Fruit fly (Drosophila melanogaster) Kc167 (cell line): ENCODE data around the gene CG15432.

Experiments
- Myc ChIP-seq: fragments of >200 bp; optimal IDR thresholded peaks from 2 replicates; lab custom pipeline; 2017; ENCODE audit warnings: missing external identifiers
- Sin3A ChIP-seq: fragments of >200 bp; optimal IDR thresholded peaks from 2 replicates; lab custom pipeline; 2018; ENCODE audit warnings: missing external identifiers
- insv ChIP-seq: fragments of >200 bp; optimal IDR thresholded peaks from 3 replicates; lab custom pipeline; 2018; ENCODE audit warnings: missing external identifiers
- psq ChIP-seq: fragments of >200 bp; optimal IDR thresholded peaks from 2 replicates; lab custom pipeline; 2017; ENCODE audit warnings: missing external identifiers
- ttk ChIP-seq: sonication (Bioruptor generic); optimal IDR thresholded peaks from 2 replicates; lab custom pipeline; 2017; ENCODE audit warnings: missing external identifiers

dm6 chr2L:4459543-4459942 is 17.4 kb downstream of the CG15432 start, which contains the start of the genes mRpL27 and CG15435:
- TF ChIP-seq Myc (lab: Kevin White, UChicago) = no peak
- TF ChIP-seq Sin3A (lab: Kevin White, UChicago) = no peak
- no peak for TF ChIP-seq insv (lab: Kevin White, UChicago)
- no peak for TF ChIP-seq ttk (lab: Kevin White, UChicago)
- no peak for TF ChIP-seq psq
